Worm (Caenorhabditis elegans): Measurements from ENCODE around the gene clec-28.

ce11 chrV:16916079-16916478 is 50.6 kb downstream of the clec-28 start, which contains the start of gene F09C6.10:
- TF ChIP-seq dmd-6 (GFP tag; IDR thresholded peaks at IDR 0.05), result no peak
- TF ChIP-seq madf-5 (GFP tag; IDR thresholded peaks at IDR 0.05), result no peak
- no peak for TF ChIP-seq ama-1 (optimal IDR thresholded peaks at IDR 0.05)
- no peak for TF ChIP-seq ceh-28 (tag; optimal IDR thresholded peaks at IDR 0.05)
- TF ChIP-seq ztf-11 (tag; optimal IDR thresholded peaks at IDR 0.05), result no peak

Measured in whole organism, L4 larva.